Worm (Caenorhabditis elegans): ENCODE measurements around the gene clc-22.
A peak's percentile ranks its signal among the peaks of the same experiment; 100 is the strongest.

clc-22 gene

DNA sequence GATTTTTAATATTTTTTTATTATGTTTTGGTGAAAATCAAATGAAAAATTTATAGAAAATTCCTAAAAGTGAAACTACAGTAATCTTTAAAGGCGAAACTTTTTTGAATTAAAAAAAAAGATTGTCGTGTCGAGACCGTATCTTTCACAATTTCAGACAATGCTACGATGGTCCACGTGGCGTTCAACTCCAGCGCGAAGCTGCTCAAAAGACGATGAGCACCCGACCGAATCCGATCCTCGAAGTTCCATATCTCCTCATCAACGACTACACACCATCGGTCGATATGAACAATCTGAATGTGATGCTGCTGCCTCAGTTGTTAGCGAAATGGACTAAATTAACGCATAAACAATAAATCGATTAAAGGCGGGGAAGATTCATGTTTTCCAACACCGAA is 46.8 kb upstream of the clc-22 start (continued):
- TF ChIP-seq hmg-20 (GFP tag; IDR thresholded peaks at IDR 0.05) = no peak
- no peak; the same call in 1 of the 2 replicates for TF ChIP-seq mcd-1 (GFP tag; IDR thresholded peaks at IDR 0.05)
- no peak for TF ChIP-seq gei-17 (GFP tag; optimal IDR thresholded peaks at IDR 0.05)
- no peak for TF ChIP-seq lir-1 (GFP tag; conservative IDR thresholded peaks at IDR 0.05)
- TF ChIP-seq lsy-27 (tag; optimal IDR thresholded peaks at IDR 0.05; ENCODE audit: borderline replicate concordance, insufficient read depth) = no peak
- TF ChIP-seq nfya-2 (GFP tag; IDR thresholded peaks at IDR 0.05) = no peak
- no peak for TF ChIP-seq egrh-3 (GFP tag; IDR thresholded peaks at IDR 0.05)
- no peak for TF ChIP-seq die-1 (tag; optimal IDR thresholded peaks at IDR 0.05)
- TF ChIP-seq dpff-1 (tag; optimal IDR thresholded peaks at IDR 0.05) = peak; percentile 38
- no peak for TF ChIP-seq F10E7.11 (tag; optimal IDR thresholded peaks at IDR 0.05)
- no peak for TF ChIP-seq rec-8 (tag; optimal IDR thresholded peaks at IDR 0.05)
- no peak for TF ChIP-seq ztf-6 (GFP tag; IDR thresholded peaks at IDR 0.05)
- no peak for TF ChIP-seq bed-2 (GFP tag; IDR thresholded peaks at IDR 0.05)
- no peak for TF ChIP-seq mes-4 (tag; optimal IDR thresholded peaks at IDR 0.05)
- TF ChIP-seq ccch-3 (GFP tag; optimal IDR thresholded peaks at IDR 0.05) = no peak
- no peak for TF ChIP-seq lag-1 (GFP tag; IDR thresholded peaks at IDR 0.05)
- TF ChIP-seq F57C9.4 (tag; optimal IDR thresholded peaks at IDR 0.05) = no peak
- TF ChIP-seq tbp1 (GFP tag; optimal IDR thresholded peaks at IDR 0.05) = peak; percentile 47
- no peak for TF ChIP-seq nhr-179 (tag; optimal IDR thresholded peaks at IDR 0.05)
- no peak for TF ChIP-seq ztf-22 (GFP tag; optimal IDR thresholded peaks at IDR 0.05)
- TF ChIP-seq B0336.3 (GFP tag; IDR thresholded peaks at IDR 0.05) = peak; percentile 90
- peak; percentile 79 for TF ChIP-seq ekl-4 (GFP tag; IDR thresholded peaks at IDR 0.05)
- peak; percentile 21 for TF ChIP-seq lin-54 (GFP tag; optimal IDR thresholded peaks at IDR 0.05)
- no peak for TF ChIP-seq ceh-27 (GFP tag; optimal IDR thresholded peaks at IDR 0.05)
- TF ChIP-seq C17E4.6 (GFP tag; IDR thresholded peaks at IDR 0.05) = peak; percentile 15; the same call in 1 of the 2 replicates
- no peak for TF ChIP-seq cebp-1 (GFP tag; IDR thresholded peaks at IDR 0.05)
- peak; percentile 59 for TF ChIP-seq cebp-1 (tag; optimal IDR thresholded peaks at IDR 0.05)
- TF ChIP-seq T07F8.4 (tag; optimal IDR thresholded peaks at IDR 0.05) = no peak
- TF ChIP-seq somi-1 (GFP tag; optimal IDR thresholded peaks at IDR 0.05) = no peak
- no peak for TF ChIP-seq D2030.7 (GFP tag; IDR thresholded peaks at IDR 0.05)
- TF ChIP-seq T26A5.8 (tag; optimal IDR thresholded peaks at IDR 0.05) = no peak
- no peak for TF ChIP-seq F22D6.2 (tag; optimal IDR thresholded peaks at IDR 0.05)
- TF ChIP-seq hlh-26 (GFP tag; conservative IDR thresholded peaks at IDR 0.05) = no peak
- TF ChIP-seq sea-2 (GFP tag; IDR thresholded peaks at IDR 0.05) = no peak

ce11 chrII:4040066-4040465 is 44.2 kb upstream of the clc-22 start:
- TF ChIP-seq cebp-2 (GFP tag; IDR thresholded peaks at IDR 0.05) (no peak), ceh-100 (GFP tag; IDR thresholded peaks at IDR 0.05) (no peak), lin-54 (GFP tag; optimal IDR thresholded peaks at IDR 0.05) (no peak), F10E7.11 (tag; optimal IDR thresholded peaks at IDR 0.05) (no peak), lsl-1 (GFP tag; optimal IDR thresholded peaks at IDR 0.05) (no peak), zim-3 (tag; optimal IDR thresholded peaks at IDR 0.05) (no peak)

DNA sequence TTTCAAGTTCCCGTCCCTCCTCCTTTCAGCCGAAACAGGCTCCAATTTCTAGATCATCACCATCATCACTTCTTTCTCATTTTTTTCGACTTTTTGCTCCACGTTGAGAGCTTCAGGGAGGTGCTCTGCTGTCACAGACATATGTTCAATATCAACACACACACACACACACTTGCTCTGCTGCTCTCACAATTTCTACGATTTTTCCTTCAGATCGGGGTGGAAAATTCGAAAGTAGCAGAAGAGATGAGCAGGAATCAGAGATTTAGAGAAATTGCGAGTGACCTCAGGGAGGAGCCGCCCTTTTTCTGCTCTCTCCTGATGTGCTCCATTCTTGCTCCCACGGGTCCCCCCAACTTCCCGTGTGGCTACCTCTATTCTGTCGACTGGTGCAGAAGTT is 42.7 kb upstream of the clc-22 start, which contains the start of gene pqn-48:
Gene pqn-48, plus strand, starts transcription at position 344 of the 400 bp plus-strand sequence.
- TF ChIP-seq F57A8.1 (GFP tag; optimal IDR thresholded peaks at IDR 0.05) = no peak
- no peak for TF ChIP-seq rec-8 (tag; optimal IDR thresholded peaks at IDR 0.05)
- TF ChIP-seq fkh-3 (tag; optimal IDR thresholded peaks at IDR 0.05) = no peak
- TF ChIP-seq aptf-2 (GFP tag; conservative IDR thresholded peaks at IDR 0.05) = no peak
- peak; percentile 60; the same call in 1 of the 2 replicates for TF ChIP-seq zfh-2 (GFP tag; conservative IDR thresholded peaks at IDR 0.05)
- no peak for TF ChIP-seq let-526 (GFP tag; IDR thresholded peaks at IDR 0.05)
- no peak for TF ChIP-seq egl-18 (GFP tag; IDR thresholded peaks at IDR 0.05)
- no peak for TF ChIP-seq Y56A3A.18 (GFP tag; IDR thresholded peaks at IDR 0.05)

Data from whole organism, young adult.